Worm (Caenorhabditis elegans) whole organism, late embryonic: Measurements from ENCODE around the gene rcat-1.

ENCODE experiments used
- C08G9.2 ChIP-seq: sonication (generic microtip); optimal IDR thresholded peaks from 2 replicates; lab custom pipeline; 2016; ENCODE audit warnings: mild to moderate bottlenecking, missing genetic modification characterization, moderate library complexity, missing compliant biosample characterization
- C38D4.7 ChIP-seq: fragments of 200-800 bp; sonication (Bioruptor generic); optimal IDR thresholded peaks from 2 replicates; lab custom pipeline; 2018; ENCODE audit warnings: mild to moderate bottlenecking, missing genetic modification characterization, moderate library complexity, missing compliant biosample characterization
- F13H6.1 ChIP-seq: sonication (generic microtip); optimal IDR thresholded peaks from 2 replicates; lab custom pipeline; 2016; ENCODE audit warnings: missing genetic modification characterization, missing compliant biosample characterization
- ahr-1 ChIP-seq: sonication (generic microtip); optimal IDR thresholded peaks from 2 replicates; lab custom pipeline; 2016; ENCODE audit warnings: missing genetic modification characterization, missing compliant biosample characterization
- ama-1 ChIP-seq: fragments of 150-350 bp; optimal IDR thresholded peaks from 2 replicates; lab custom pipeline; 2014
- ceh-14 ChIP-seq: sonication (generic microtip); optimal IDR thresholded peaks from 2 replicates; lab custom pipeline; 2016; ENCODE audit warnings: missing genotype, missing genetic modification characterization, missing compliant biosample characterization
- ceh-30 ChIP-seq: fragments of 150-350 bp; optimal IDR thresholded peaks from 2 replicates; lab custom pipeline; 2014; ENCODE audit warnings: missing biosample characterization, missing genetic modification characterization
- ceh-48 ChIP-seq: sonication (generic microtip); optimal IDR thresholded peaks from 2 replicates; lab custom pipeline; 2016; ENCODE audit warnings: missing genetic modification characterization, inconsistent platforms, missing compliant biosample characterization
- ceh-6 ChIP-seq: fragments of 200-800 bp; sonication (Bioruptor generic); optimal IDR thresholded peaks from 2 replicates; lab custom pipeline; 2018; ENCODE audit warnings: mild to moderate bottlenecking, missing genetic modification characterization, missing compliant biosample characterization
- che-1 ChIP-seq: sonication (generic microtip); optimal IDR thresholded peaks from 2 replicates; lab custom pipeline; 2016; ENCODE audit warnings: mild to moderate bottlenecking, missing genetic modification characterization, missing compliant biosample characterization
- dmd-4 ChIP-seq: sonication (generic microtip); optimal IDR thresholded peaks from 2 replicates; lab custom pipeline; 2016; ENCODE audit warnings: borderline replicate concordance, missing genetic modification characterization, missing compliant biosample characterization
- elt-2 ChIP-seq: sonication (generic microtip); optimal IDR thresholded peaks from 2 replicates; lab custom pipeline; 2016; ENCODE audit warnings: missing genetic modification reagents, missing genetic modification characterization, missing compliant biosample characterization
- ets-4 ChIP-seq: sonication (generic microtip); optimal IDR thresholded peaks from 2 replicates; lab custom pipeline; 2016; ENCODE audit warnings: missing genetic modification characterization, missing compliant biosample characterization
- fax-1 ChIP-seq: sonication (generic microtip); optimal IDR thresholded peaks from 2 replicates; lab custom pipeline; 2016; ENCODE audit warnings: missing genotype, missing genetic modification characterization, missing compliant biosample characterization
- fkh-6 ChIP-seq: sonication (generic microtip); optimal IDR thresholded peaks from 2 replicates; lab custom pipeline; 2016; ENCODE audit warnings: missing genetic modification characterization, missing compliant biosample characterization
- hlh-6 ChIP-seq: sonication (generic microtip); optimal IDR thresholded peaks from 2 replicates; lab custom pipeline; 2016; ENCODE audit warnings: missing genotype, missing genetic modification characterization, missing compliant biosample characterization
- lim-6 ChIP-seq: sonication (generic microtip); optimal IDR thresholded peaks from 2 replicates; lab custom pipeline; 2016; ENCODE audit warnings: missing genetic modification characterization, missing compliant biosample characterization
- lin-11 ChIP-seq: fragments of 200-800 bp; sonication (Bioruptor generic); optimal IDR thresholded peaks from 2 replicates; lab custom pipeline; 2018; ENCODE audit warnings: mild to moderate bottlenecking, missing genetic modification characterization, missing compliant biosample characterization
- mec-3 ChIP-seq: sonication (generic microtip); optimal IDR thresholded peaks from 2 replicates; lab custom pipeline; 2016; ENCODE audit warnings: borderline replicate concordance, missing genetic modification characterization, missing compliant biosample characterization
- nhr-232 ChIP-seq: sonication (generic microtip); optimal IDR thresholded peaks from 2 replicates; lab custom pipeline; 2016; ENCODE audit warnings: missing genetic modification characterization, missing compliant biosample characterization
- npax-4 ChIP-seq: sonication (generic microtip); optimal IDR thresholded peaks from 2 replicates; lab custom pipeline; 2016; ENCODE audit warnings: missing genetic modification characterization, missing compliant biosample characterization
- pag-3 ChIP-seq: sonication (generic microtip); optimal IDR thresholded peaks from 2 replicates; lab custom pipeline; 2016; ENCODE audit warnings: missing compliant biosample characterization, missing genetic modification characterization, borderline replicate concordance
- pat-9 ChIP-seq: fragments of 200-800 bp; sonication (Bioruptor generic); optimal IDR thresholded peaks from 2 replicates; lab custom pipeline; 2018; ENCODE audit warnings: mild to moderate bottlenecking, missing genetic modification characterization, moderate library complexity, missing compliant biosample characterization
- pax-1 ChIP-seq: fragments of 150-350 bp; optimal IDR thresholded peaks from 2 replicates; lab custom pipeline; 2014; ENCODE audit warnings: missing biosample characterization, missing genetic modification characterization
- sox-4 ChIP-seq: sonication (generic microtip); optimal IDR thresholded peaks from 2 replicates; lab custom pipeline; 2017; ENCODE audit warnings: mild to moderate bottlenecking, missing genetic modification characterization, inconsistent platforms, missing compliant biosample characterization
- tbx-2 ChIP-seq: sonication (generic microtip); optimal IDR thresholded peaks from 2 replicates; lab custom pipeline; 2016; ENCODE audit warnings: missing genetic modification characterization, missing compliant biosample characterization
- ttx-3 ChIP-seq: sonication (generic microtip); optimal IDR thresholded peaks from 2 replicates; lab custom pipeline; 2016; ENCODE audit warnings: missing genetic modification reagents, missing genetic modification characterization, missing compliant biosample characterization
- unc-3 ChIP-seq, 2 experiments: fragments of 200-800 bp in 1 of 2; sonication (Bioruptor generic) in 1 of 2; sonication (generic microtip) in 1 of 2; conservative IDR thresholded peaks in 1 of 2; optimal IDR thresholded peaks in 1 of 2; 2 replicates each; pipeline versions ENCODE4 v1.3.6 to Lab custom; 2016 to 2022; ENCODE audit warnings: missing compliant biosample characterization in 2 of 2, missing genetic modification characterization in 2 of 2, missing genetic modification reagents in 1 of 2
- unc-42 ChIP-seq: sonication (generic microtip); optimal IDR thresholded peaks from 2 replicates; lab custom pipeline; 2016; ENCODE audit warnings: missing genotype, missing genetic modification characterization, missing compliant biosample characterization
- unc-55 ChIP-seq: sonication (generic microtip); optimal IDR thresholded peaks from 2 replicates; lab custom pipeline; 2017; ENCODE audit warnings: missing biosample characterization, missing genetic modification reagents, missing genetic modification characterization
- ztf-16 ChIP-seq: sonication (generic microtip); optimal IDR thresholded peaks from 2 replicates; lab custom pipeline; 2017; ENCODE audit warnings: missing genetic modification characterization, missing compliant biosample characterization

The rcat-1 gene

DNA sequence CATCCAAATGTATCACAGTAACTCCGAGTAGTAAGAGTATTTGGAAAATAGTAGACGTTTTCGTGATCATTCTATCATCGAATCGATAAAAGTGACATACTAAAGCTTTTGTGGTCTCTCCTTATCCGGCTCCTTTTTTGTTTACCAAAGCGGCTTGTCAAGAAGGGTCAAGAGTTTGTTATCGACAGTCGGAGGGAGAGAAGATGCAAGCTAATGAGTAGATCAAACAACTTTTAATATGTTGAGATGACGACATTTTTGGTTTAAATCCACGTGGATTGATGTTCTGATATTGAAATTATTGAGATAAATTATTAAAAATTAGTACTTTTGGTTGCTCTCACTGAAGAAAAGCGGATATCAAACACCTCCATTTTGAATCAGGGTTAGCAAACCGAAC is 36.1 kb upstream of the rcat-1 start, which contains the start of gene T21D12.7:
T21D12.7 (minus strand) TSS at position 101 of the 400 bp plus-strand sequence.
- TF ChIP-seq hlh-6 (no peak), sox-4 (tag; lab: Kevin White, UChicago) (no peak), ceh-30 (no peak), unc-42 (tag; lab: Kevin White, UChicago) (no peak), pat-9 (tag; lab: Kevin White, UChicago) (no peak), dmd-4 (tag; lab: Kevin White, UChicago) (no peak), ceh-48 (tag; lab: Kevin White, UChicago) (no peak), ama-1 (lab: Kevin White, UChicago) (no peak), ceh-6 (no peak), fkh-6 (no peak), ahr-1 (no peak), unc-55 (GFP tag; lab: Kevin White, UChicago) (no peak), elt-2 (tag; lab: Kevin White, UChicago) (no peak), fax-1 (no peak), ztf-16 (tag; lab: Kevin White, UChicago) (no peak)
- TF ChIP-seq, all 69 proteins: peak for 0

DNA sequence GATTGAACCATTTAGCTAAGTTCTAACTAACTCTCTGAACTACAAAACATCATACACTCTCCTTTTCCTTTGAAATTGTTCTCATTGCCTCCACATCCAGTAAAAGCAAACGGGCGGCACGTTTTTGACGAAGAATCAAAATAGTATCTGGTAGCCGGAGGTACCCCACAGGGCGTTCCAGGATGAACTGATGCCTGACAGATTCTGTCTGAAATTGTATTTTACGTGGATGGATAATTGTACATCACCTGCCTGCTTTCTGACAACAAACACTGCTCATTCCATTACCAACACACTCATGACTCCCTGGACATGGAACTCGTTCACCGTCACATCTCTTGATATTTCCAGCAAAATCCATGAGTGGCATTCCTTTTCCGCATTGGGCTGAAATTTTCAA is 35.2 kb upstream of the rcat-1 start:
- no peak for TF ChIP-seq lin-11
- no peak for TF ChIP-seq unc-3 (GFP tag; conservative IDR thresholded peaks at IDR 0.05; lab: Robert Waterston, UW)
- TF ChIP-seq unc-3 (tag; optimal IDR thresholded peaks at IDR 0.05; lab: Kevin White, UChicago), result no peak
- TF ChIP-seq F13H6.1 (tag; lab: Kevin White, UChicago), result no peak
- TF ChIP-seq hlh-6, result no peak

DNA sequence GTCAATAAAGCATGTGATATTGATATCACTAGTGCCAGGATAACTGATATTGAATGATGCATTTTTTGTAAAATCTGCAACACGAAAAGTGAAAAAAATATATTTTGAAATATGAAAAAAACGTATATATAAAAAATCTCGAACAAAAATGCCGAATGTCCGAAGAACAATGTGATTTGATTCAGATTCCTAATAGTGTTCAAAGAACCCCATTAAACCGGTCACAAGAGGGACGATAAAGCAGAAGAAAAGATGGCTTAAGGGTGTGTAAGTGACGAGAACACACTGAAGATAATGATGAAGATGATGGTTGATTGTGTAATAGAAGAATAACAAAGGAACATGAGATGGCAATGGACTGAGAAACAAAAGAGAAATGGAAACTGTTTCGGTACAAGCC is 32.8 kb upstream of the rcat-1 start, which contains the start of gene T21D12.14:
T21D12.14 (minus strand) TSS at position 101 of the 400 bp plus-strand sequence.
- TF ChIP-seq sox-4 (tag; lab: Kevin White, UChicago) (no peak), hlh-6 (no peak), lim-6 (tag; lab: Kevin White, UChicago) (no peak), npax-4 (tag; lab: Kevin White, UChicago) (no peak), pax-1 (tag; lab: Kevin White, UChicago) (no peak), ets-4 (tag; lab: Kevin White, UChicago) (no peak), dmd-4 (tag; lab: Kevin White, UChicago) (no peak), C08G9.2 (tag; lab: Kevin White, UChicago) (no peak), nhr-232 (no peak), pag-3 (tag; lab: Kevin White, UChicago) (no peak), tbx-2 (tag; lab: Kevin White, UChicago) (no peak), ttx-3 (tag; lab: Kevin White, UChicago) (no peak), mec-3 (no peak)

DNA sequence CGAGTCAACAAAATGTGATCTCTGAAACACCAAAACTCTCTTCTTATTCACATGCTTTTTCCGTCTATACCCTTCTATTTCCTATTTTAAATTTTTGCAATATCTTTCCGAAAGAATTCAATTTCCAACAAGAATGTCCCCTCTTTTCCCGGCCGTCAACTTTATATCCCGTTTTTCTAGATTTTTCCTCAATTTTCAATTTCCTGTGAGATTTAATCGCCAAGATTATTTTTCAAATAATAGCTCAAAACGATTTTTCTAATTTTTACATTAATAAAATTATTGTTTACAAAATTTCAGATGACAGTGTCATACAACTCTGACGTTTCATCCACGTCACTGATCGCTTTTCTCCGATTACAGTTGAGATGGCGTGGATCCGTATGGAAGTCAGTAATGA is 28.1 kb upstream of the rcat-1 start, which contains the start of gene best-19:
best-19 (plus strand) TSS at position 301 of the 400 bp plus-strand sequence.
- TF ChIP-seq C38D4.7 (no peak), unc-42 (tag; lab: Kevin White, UChicago) (peak; percentile 52)

DNA sequence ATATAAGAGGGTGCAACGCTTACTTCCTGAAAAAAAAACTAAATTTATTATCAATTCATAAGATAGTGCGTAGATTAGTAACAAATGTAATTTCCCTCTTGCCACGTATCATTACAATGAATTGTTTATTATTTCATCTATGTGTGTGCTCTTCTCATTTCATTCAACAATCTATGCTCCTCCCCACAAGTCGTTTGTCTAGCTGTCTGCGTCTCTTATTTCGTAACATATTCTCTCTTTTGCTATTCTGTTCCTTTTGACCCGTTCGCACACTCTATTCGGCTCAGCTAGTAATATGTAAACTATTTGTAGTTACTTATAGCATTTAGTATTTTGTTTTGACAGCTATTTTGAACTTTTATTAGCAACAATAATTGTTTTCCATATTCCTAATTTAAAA is 26.8 kb upstream of the rcat-1 start:
- TF ChIP-seq che-1 (tag; lab: Kevin White, UChicago), result no peak

DNA sequence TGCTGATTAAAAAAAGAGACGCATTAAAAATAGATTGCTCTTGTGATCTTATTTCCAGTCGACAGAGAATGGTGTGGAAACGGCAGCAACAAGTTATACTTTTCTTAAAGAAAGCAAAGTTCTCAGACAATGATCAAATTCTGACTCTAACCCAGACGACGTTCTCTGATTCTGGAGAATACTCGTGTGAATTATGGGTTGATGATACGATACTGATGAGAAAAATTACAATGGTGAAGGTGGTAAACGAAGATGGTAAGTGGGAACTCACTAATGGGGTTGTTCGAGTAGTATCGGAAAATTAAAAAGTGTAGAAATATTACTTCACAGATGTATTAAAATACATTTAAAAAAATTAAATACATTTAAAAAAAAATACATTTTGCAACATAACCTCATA is 23.1 kb upstream of the rcat-1 start:
- TF ChIP-seq ceh-14 (tag; lab: Kevin White, UChicago) (no peak), dmd-4 (tag; lab: Kevin White, UChicago) (no peak)
